Worm (Caenorhabditis elegans): Measurements from ENCODE around the gene mib-1.
A peak's percentile ranks its signal among the peaks of the same experiment; 100 is the strongest.

Gene mib-1

ce11 chrIII:11243421-11243820, 47.1 kb downstream of the mib-1 start (continued):
- TF ChIP-seq pqm-1 (tag; optimal IDR thresholded peaks at IDR 0.05) (no peak), ztf-11 (tag; optimal IDR thresholded peaks at IDR 0.05) (peak in 1 of 2 experiments; percentile 4), ceh-82 (tag; optimal IDR thresholded peaks at IDR 0.05) (peak in 2 of 3 experiments; percentile 1 to 39), zag-1 (tag; optimal IDR thresholded peaks at IDR 0.05) (no peak), C16A3.4 (tag; optimal IDR thresholded peaks at IDR 0.05) (peak; percentile 80), elt-3 (tag; optimal IDR thresholded peaks at IDR 0.05) (peak in 4 of 6 experiments; percentile 47 to 61 (median 54)), efl-1 (optimal IDR thresholded peaks at IDR 0.05) (peak; percentile 65 to 74), efl-1 (GFP tag; optimal IDR thresholded peaks at IDR 0.05 in 1 of 2) (peak; percentile 44 to 93), nhr-90 (tag; optimal IDR thresholded peaks at IDR 0.05; ENCODE audit: poor library complexity) (peak; percentile 68), sup-37 (GFP tag; optimal IDR thresholded peaks at IDR 0.05) (no peak), ztf-4 (tag; optimal IDR thresholded peaks at IDR 0.05) (peak; percentile 49), grh-1 (GFP tag; IDR thresholded peaks at IDR 0.05) (no peak), fos-1 (tag; optimal IDR thresholded peaks at IDR 0.05) (peak; percentile 83), sptf-1 (tag; optimal IDR thresholded peaks at IDR 0.05) (no peak), dsc-1 (tag; optimal IDR thresholded peaks at IDR 0.05) (peak; percentile 35), ceh-88 (GFP tag; IDR thresholded peaks at IDR 0.05) (no peak), unc-62 (GFP tag; optimal IDR thresholded peaks at IDR 0.05) (no peak), hpl-2 (GFP tag; optimal IDR thresholded peaks at IDR 0.05) (peak; percentile 12), elt-2 (tag; optimal IDR thresholded peaks at IDR 0.05) (peak; percentile 25), C34B4.2 (tag; optimal IDR thresholded peaks at IDR 0.05) (no peak), nhr-85 (tag) (peak; percentile 90), efl-3 (GFP tag; optimal IDR thresholded peaks at IDR 0.05) (no peak), fkh-4 (tag; optimal IDR thresholded peaks at IDR 0.05; ENCODE audit: borderline replicate concordance) (no peak), unc-98 (GFP tag; IDR thresholded peaks at IDR 0.05) (no peak), aha-1 (tag; optimal IDR thresholded peaks at IDR 0.05) (no peak), xbp-1 (tag; optimal IDR thresholded peaks at IDR 0.05) (peak; percentile 52), swsn-7 (tag; optimal IDR thresholded peaks at IDR 0.05) (peak; percentile 59), F16B12.6 (tag; optimal IDR thresholded peaks at IDR 0.05) (peak; percentile 3), C04F5.9 (tag; optimal IDR thresholded peaks at IDR 0.05) (no peak), ama-1 (optimal IDR thresholded peaks at IDR 0.05) (no peak), snpc-4 (tag; optimal IDR thresholded peaks at IDR 0.05) (peak; percentile 8), nhr-71 (tag; optimal IDR thresholded peaks at IDR 0.05) (peak; percentile 86), fkh-8 (tag; optimal IDR thresholded peaks at IDR 0.05) (peak; percentile 33), pax-3 (tag; optimal IDR thresholded peaks at IDR 0.05) (no peak), snu-23 (GFP tag; optimal IDR thresholded peaks at IDR 0.05) (peak; percentile 90), lsy-2 (tag; optimal IDR thresholded peaks at IDR 0.05) (peak; percentile 60 to 84), nhr-28 (tag; optimal IDR thresholded peaks at IDR 0.05) (no peak), blmp-1 (tag; optimal IDR thresholded peaks at IDR 0.05) (peak; percentile 89), isw-1 (GFP tag; IDR thresholded peaks at IDR 0.05) (no peak), nhr-19 (GFP tag; conservative IDR thresholded peaks at IDR 0.05) (peak; percentile 94), egl-27 (tag; optimal IDR thresholded peaks at IDR 0.05) (no peak), lin-39 (tag; optimal IDR thresholded peaks at IDR 0.05) (no peak), mep-1 (tag; optimal IDR thresholded peaks at IDR 0.05) (peak; percentile 76), alr-1 (tag; optimal IDR thresholded peaks at IDR 0.05; ENCODE audit: borderline replicate concordance) (no peak), ceh-90 (tag; optimal IDR thresholded peaks at IDR 0.05) (no peak), ceh-63 (GFP tag; optimal IDR thresholded peaks at IDR 0.05) (no peak), nhr-76 (tag; optimal IDR thresholded peaks at IDR 0.05) (no peak), fkh-10 (GFP tag; optimal IDR thresholded peaks at IDR 0.05) (no peak), lin-13 (GFP tag; optimal IDR thresholded peaks at IDR 0.05) (peak; percentile 23), tbx-2 (tag; optimal IDR thresholded peaks at IDR 0.05) (peak; percentile 60), hlh-17 (GFP tag; optimal IDR thresholded peaks at IDR 0.05; ENCODE audit: borderline replicate concordance) (no peak), nhr-20 (tag; optimal IDR thresholded peaks at IDR 0.05) (peak; percentile 84), unc-86 (tag; optimal IDR thresholded peaks at IDR 0.05) (no peak), egl-13 (tag; optimal IDR thresholded peaks at IDR 0.05) (no peak)

Measured in whole organism, L1 larva.